Fruit fly (Drosophila melanogaster): ENCODE results near the gene rdgA.

Gene rdgA

dm6 chrX:9063425-9063824 lies 156.6 kb downstream of the rdgA start:
- TF ChIP-seq CG31224 (GFP tag; IDR thresholded peaks at IDR 0.05) (no peak), Ssrp (tag; optimal IDR thresholded peaks at IDR 0.05) (no peak), lmd (GFP tag; IDR thresholded peaks at IDR 0.05) (no peak), seq (GFP tag; IDR thresholded peaks at IDR 0.05) (no peak), Kr (GFP tag; optimal IDR thresholded peaks at IDR 0.05) (no peak), grn (GFP tag; optimal IDR thresholded peaks at IDR 0.05) (no peak), Aef1 (GFP tag; IDR thresholded peaks at IDR 0.05) (no peak), CG2678 (tag; optimal IDR thresholded peaks at IDR 0.05) (no peak), scrt (GFP tag; optimal IDR thresholded peaks at IDR 0.05) (no peak), CG9215 (GFP tag; IDR thresholded peaks at IDR 0.05) (no peak), NfI (GFP tag; optimal IDR thresholded peaks at IDR 0.05) (no peak), Dll (GFP tag; IDR thresholded peaks at IDR 0.05; ENCODE audit: partially characterized antibody) (no peak), CG10274 (GFP tag; optimal IDR thresholded peaks at IDR 0.05) (no peak), CG11695 (GFP tag; IDR thresholded peaks at IDR 0.05) (no peak), CG11456 (GFP tag; IDR thresholded peaks at IDR 0.05) (no peak)

DNA sequence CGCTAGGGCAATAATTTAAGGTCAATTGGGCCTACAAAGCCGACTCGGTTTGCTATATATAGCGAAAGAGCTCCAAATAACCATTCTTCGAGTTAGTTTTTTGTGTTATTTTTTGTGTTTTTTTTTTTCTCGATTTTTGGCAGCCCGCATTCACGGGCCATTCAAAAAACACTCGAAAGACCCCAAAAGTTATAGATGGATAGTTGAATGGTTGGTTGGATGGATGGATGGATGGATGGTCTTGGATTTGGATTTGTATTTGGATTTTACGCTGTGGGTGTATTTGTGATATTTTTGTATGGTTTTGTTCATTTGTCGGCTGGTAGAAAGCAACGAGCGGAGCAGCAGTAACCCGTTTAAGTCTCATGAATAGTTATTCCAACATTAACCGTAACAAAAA lies 157.2 kb downstream of the rdgA start:
- peak; percentile 44 for TF ChIP-seq sd (tag; optimal IDR thresholded peaks at IDR 0.05)
- TF ChIP-seq CG13894 (tag; optimal IDR thresholded peaks at IDR 0.05), result peak; percentile 55
- peak; percentile 87 for TF ChIP-seq CG8281 (tag; optimal IDR thresholded peaks at IDR 0.05)
- peak; percentile 14 for TF ChIP-seq abd-A (tag; optimal IDR thresholded peaks at IDR 0.05)
- no peak for TF ChIP-seq CHES-1-like (GFP tag; optimal IDR thresholded peaks at IDR 0.05)

dm6 chrX:9066802-9067489 lies 160.1 kb downstream of the rdgA start:
- TF ChIP-seq run (tag; optimal IDR thresholded peaks at IDR 0.05), result no peak
- peak; percentile 3 for TF ChIP-seq bcd (GFP tag; optimal IDR thresholded peaks at IDR 0.05)
- peak; percentile 44 to 47 for TF ChIP-seq bsh (GFP tag; optimal IDR thresholded peaks at IDR 0.05)
- TF ChIP-seq lab (GFP tag; optimal IDR thresholded peaks at IDR 0.05), result peak; percentile 34
- TF ChIP-seq CG10979 (tag; optimal IDR thresholded peaks at IDR 0.05), result peak; percentile 34
- peak; percentile 19 for TF ChIP-seq az2 (GFP tag; optimal IDR thresholded peaks at IDR 0.05)
- peak; percentile 28; the same call in 1 of the 2 replicates for TF ChIP-seq al (GFP tag; IDR thresholded peaks at IDR 0.05)
- peak; percentile 41; the same call in 2 of the 3 replicates for TF ChIP-seq Aef1 (GFP tag; IDR thresholded peaks at IDR 0.05)
- TF ChIP-seq lmd (GFP tag; IDR thresholded peaks at IDR 0.05), result peak; percentile 27; the same call in 1 of the 2 replicates
- TF ChIP-seq Atf6 (GFP tag; IDR thresholded peaks at IDR 0.05), result peak; percentile 31; the same call in 1 of the 2 replicates
- TF ChIP-seq gem (tag; optimal IDR thresholded peaks at IDR 0.05), result peak; percentile 57
- TF ChIP-seq ci (GFP tag; IDR thresholded peaks at IDR 0.05), result 0 out of 3 replicates have a peak, but pooled peaks have one; percentile 17
- TF ChIP-seq fd96Cb (tag; optimal IDR thresholded peaks at IDR 0.05), result peak; percentile 26
- no peak for TF ChIP-seq prd (optimal IDR thresholded peaks at IDR 0.05)
- TF ChIP-seq prd (GFP tag; IDR thresholded peaks at IDR 0.05), result peak; percentile 54; the same call in 2 of the 3 replicates
- peak; percentile 0 for TF ChIP-seq CG12769 (tag; optimal IDR thresholded peaks at IDR 0.05)
- 0 out of 2 replicates have a peak, but pooled peaks have one; percentile 8 for TF ChIP-seq CG5953 (GFP tag; IDR thresholded peaks at IDR 0.05)
- no peak; the same call in 3 of the 4 replicates for TF ChIP-seq Gug (GFP tag; IDR thresholded peaks at IDR 0.05)
- TF ChIP-seq CG9817 (tag; optimal IDR thresholded peaks at IDR 0.05), result peak; percentile 12
- TF ChIP-seq row (GFP tag; IDR thresholded peaks at IDR 0.05), result peak; percentile 56
- TF ChIP-seq CG32532 (GFP tag; IDR thresholded peaks at IDR 0.05), result peak; percentile 56
- peak; percentile 58 for TF ChIP-seq Rfx (GFP tag; IDR thresholded peaks at IDR 0.05)
- peak; percentile 15 for TF ChIP-seq Xbp1 (GFP tag; optimal IDR thresholded peaks at IDR 0.05)
- TF ChIP-seq Hr3 (GFP tag; optimal IDR thresholded peaks at IDR 0.05), result peak; percentile 24
- TF ChIP-seq dati (GFP tag; IDR thresholded peaks at IDR 0.05), result no peak
- peak; percentile 61 for TF ChIP-seq Ptx1 (GFP tag; IDR thresholded peaks at IDR 0.05)
- peak; percentile 32; the same call in 1 of the 2 replicates for TF ChIP-seq vvl (GFP tag; IDR thresholded peaks at IDR 0.05)
- no peak for TF ChIP-seq rib (GFP tag; IDR thresholded peaks at IDR 0.05)
- TF ChIP-seq CG7839 (tag; optimal IDR thresholded peaks at IDR 0.05), result peak; percentile 48
- TF ChIP-seq CG11456 (GFP tag; IDR thresholded peaks at IDR 0.05), result peak; percentile 45; the same call in 1 of the 3 replicates

Data from whole organism, embryonic.